Fruit fly (Drosophila melanogaster) whole organism, larva: ENCODE results near the gene CG6418.
A peak's percentile ranks its signal among the peaks of the same experiment; 100 is the strongest.

Experiments
- noc ChIP-seq: fragments of 200-800 bp; sonication (Bioruptor generic); optimal IDR thresholded peaks from 3 replicates; lab custom pipeline; 2019; ENCODE audit warnings: missing biosample characterization, mild to moderate bottlenecking, missing genetic modification characterization, moderate library complexity

Gene CG6418

dm6 chr3L:10862544-10863474 is 16.0 kb downstream of the CG6418 start:
- TF ChIP-seq noc (tag; lab: Kevin White, UChicago): no peak

DNA sequence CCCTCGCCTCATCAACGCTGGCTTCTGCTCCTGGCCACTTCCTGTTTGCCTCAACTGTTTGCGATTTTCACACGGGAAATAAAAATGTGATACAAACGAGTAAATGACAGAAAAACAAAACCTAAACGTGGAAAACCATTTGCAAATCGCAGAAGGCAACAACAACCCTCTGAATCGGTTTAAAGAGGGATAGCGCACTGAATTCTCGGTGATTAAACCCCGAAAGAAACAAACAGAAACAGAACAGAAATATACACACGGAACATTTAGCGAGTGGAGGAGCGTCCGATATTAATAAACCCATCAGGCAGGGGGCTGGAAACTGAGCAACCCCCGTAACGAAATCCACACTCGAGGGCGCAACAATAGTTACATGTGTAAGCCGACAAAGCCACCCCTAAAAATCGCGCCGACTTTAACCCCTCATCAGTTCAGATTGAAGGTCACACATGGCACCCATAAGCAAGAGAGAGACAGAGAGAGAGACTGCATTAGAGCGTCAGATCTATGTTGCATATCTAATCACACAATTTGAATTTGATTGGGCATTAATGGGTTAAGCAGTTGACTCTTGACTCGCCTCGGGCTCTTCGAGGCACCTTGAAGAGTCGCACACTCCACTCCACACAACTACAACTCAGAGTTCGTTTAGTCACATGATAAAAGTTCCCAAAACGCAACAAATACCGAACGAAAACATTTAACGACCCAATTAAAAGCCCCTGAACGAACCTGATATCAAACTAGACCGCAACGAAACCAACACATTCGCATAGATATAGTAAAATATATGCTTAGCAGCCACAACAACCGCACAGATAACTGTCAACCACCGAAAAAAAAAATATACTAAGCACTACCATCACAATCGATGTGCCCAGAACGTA is 16.9 kb downstream of the CG6418 start:
- no peak for TF ChIP-seq noc (tag; lab: Kevin White, UChicago)

dm6 chr3L:10860042-10860643 is 18.7 kb downstream of the CG6418 start:
- TF ChIP-seq noc (tag; lab: Kevin White, UChicago): no peak

DNA sequence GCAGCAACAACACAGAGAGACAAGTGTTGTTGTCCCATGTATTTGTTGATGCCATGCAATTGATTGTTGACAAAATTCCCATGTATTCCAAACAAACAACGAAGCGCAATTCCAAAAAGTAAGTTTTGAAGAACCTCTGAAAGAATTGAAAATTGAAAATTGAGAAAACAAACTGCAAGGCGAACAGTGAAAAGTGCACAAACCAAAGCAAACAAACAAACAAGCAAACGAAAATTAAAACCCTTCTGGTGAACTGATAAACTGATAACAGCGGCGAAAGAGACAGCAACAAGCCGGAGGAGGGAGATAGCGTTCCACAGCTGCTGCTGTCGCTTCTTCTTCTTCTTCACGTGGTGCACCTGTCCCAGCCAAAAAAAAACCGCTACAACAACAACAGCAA is 20.3 kb downstream of the CG6418 start:
- no peak for TF ChIP-seq noc (tag; lab: Kevin White, UChicago)

- TF ChIP-seq noc (tag; lab: Kevin White, UChicago): peak; percentile 44
Measured at dm6 chr3L:10857515-10858023, 21.3 kb downstream of the CG6418 start.

DNA sequence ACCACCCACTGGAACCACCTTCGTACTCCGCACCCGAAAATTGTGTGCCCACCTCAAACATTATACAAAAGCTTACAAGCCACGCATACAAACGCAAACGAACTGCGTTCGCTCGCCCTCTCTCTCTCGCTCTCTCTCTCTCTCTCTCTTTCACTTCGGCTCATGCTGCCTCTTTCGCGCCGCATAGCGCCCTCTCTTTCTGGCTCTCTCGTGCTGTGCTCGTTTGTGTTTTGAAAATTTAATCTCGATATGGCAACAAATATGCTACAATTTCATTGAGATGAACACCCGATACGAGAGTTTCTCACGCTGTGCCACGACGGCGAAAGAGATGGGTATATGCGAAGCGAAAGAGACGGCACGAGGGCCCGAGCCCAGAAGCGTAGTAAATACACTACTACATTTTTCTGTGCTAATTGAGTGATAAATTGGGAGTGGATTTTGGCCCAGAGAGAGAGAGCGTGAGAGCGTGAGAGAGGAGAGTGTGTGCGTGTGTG is 22.3 kb downstream of the CG6418 start:
- TF ChIP-seq noc (tag; lab: Kevin White, UChicago): peak; percentile 31

DNA sequence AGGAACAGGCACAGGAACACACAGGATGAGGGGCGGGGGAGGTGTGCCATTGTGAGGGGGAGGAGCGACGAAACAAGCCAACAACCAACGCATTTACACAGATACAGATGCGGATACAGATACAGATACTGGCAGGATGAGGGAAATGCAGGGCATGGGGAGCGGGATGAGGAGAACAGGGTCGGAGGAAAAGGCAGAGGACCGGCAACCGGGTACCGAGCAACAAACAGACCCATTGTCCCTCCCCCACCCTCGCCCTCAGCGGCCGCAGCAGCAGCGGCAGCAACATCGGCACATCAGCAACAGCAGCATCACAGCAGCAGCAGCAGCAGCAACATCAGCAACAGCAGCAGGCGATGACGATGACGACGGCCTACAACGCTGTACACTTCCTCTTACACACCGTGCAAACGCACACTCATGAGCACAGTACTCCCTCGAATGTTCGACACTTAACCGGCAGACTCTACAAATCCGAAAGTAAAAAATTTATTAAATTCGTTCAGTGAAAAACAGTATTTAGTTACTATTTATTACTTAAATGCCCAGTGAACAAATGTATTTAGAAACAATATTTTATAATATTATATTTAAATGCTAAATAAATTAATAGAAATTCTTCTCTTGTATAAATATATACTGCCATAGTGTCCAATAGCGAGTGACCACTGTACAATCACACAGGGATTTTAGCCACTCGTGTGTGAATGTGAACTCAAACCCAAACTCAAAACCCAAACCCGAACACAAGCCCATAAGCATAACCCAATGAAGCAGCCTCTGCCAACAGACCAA is 23.2 kb downstream of the CG6418 start:
- TF ChIP-seq noc (tag; lab: Kevin White, UChicago): peak; percentile 51

dm6 chr3L:10854801-10855418 is 23.9 kb downstream of the CG6418 start:
- no peak for TF ChIP-seq noc (tag; lab: Kevin White, UChicago)

- TF ChIP-seq noc (tag; lab: Kevin White, UChicago): no peak
Measured at dm6 chr3L:10854026-10854425, 24.8 kb downstream of the CG6418 start.

DNA sequence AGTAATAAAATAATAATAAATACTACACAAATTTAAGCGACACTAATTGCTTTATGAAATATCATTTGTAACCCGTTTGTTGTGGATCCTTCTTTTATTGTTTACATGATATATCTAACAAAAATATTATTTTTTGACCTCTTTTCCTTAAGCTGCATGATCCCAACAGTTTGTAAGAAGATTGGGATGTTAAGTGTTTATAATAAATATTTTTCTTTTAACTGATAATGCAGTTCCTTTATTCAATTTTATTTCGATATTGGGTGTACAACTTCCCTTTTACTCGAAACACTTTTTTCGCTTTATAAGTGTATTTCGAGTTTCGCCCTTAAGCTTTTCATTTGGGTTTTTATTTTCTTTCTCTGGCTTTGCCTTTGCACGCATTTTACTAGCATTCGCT is 25.2 kb downstream of the CG6418 start:
- TF ChIP-seq noc (tag; lab: Kevin White, UChicago): no peak

dm6 chr3L:10853131-10853471 is 25.7 kb downstream of the CG6418 start:
- TF ChIP-seq noc (tag; lab: Kevin White, UChicago): no peak

DNA sequence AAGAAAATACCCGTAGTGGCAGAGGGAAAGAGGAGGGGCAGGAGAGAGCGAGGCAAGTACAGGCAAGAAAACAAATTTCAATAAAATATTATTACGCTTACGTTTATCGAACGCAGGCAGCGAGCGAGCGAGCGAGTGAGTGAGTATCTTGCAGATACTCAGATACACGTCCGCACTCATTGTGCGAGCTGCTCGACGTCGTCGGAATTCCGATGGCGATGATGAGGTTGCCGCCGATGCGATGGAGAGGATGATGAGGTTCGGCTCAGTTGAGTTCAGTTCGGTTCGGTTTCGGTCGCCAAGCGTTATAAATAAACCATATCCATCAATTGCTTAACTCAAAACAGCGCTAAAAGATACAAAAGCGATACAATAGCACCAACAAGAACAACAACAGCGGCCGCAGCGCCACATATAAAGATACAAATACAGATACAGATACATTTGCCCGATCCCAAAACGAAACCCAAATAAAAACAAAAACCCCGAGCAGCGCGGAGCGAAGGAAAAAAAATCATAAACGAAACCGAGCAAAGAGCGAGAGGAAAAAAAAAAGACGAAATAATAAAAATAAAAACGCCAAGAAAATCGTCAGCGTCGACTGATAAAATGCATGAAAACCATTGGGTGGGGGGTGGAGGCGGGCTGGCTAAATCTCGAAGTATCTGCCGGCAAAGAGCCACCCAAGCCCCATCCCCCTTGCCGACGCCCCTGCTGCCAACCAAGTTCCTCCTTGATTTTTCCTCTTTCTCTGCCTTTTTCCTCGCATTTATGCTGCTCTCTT is 26.3 kb downstream of the CG6418 start:
- peak; percentile 32 for TF ChIP-seq noc (tag; lab: Kevin White, UChicago)

dm6 chr3L:10851853-10852346 is 26.9 kb downstream of the CG6418 start:
- no peak for TF ChIP-seq noc (tag; lab: Kevin White, UChicago)
